Fruit fly (Drosophila melanogaster) whole organism, pupa: ENCODE results near the gene kirre.

ENCODE experiments used
- CG10348 ChIP-seq: fragments of 200-800 bp; sonication (Bioruptor generic); IDR thresholded peaks from 2 replicates; pipeline ENCODE4 v1.3.6; 2022; ENCODE audit warnings: missing biosample characterization, missing genetic modification characterization
- CG32121 ChIP-seq: fragments of 200-800 bp; sonication (Bioruptor generic); IDR thresholded peaks from 2 replicates; pipeline ENCODE4 v1.3.6; 2022; ENCODE audit warnings: missing biosample characterization, missing genetic modification characterization
- fd96Ca ChIP-seq: fragments of 200-800 bp; sonication (Bioruptor generic); IDR thresholded peaks from 3 replicates; pipeline ENCODE4 v1.3.6; 2022; ENCODE audit warnings: missing biosample characterization, missing genetic modification characterization
- gl ChIP-seq: fragments of 200-800 bp; sonication (Bioruptor generic); optimal IDR thresholded peaks from 2 replicates; lab custom pipeline; 2018; ENCODE audit warnings: missing biosample characterization, mild to moderate bottlenecking, missing genetic modification characterization

DNA sequence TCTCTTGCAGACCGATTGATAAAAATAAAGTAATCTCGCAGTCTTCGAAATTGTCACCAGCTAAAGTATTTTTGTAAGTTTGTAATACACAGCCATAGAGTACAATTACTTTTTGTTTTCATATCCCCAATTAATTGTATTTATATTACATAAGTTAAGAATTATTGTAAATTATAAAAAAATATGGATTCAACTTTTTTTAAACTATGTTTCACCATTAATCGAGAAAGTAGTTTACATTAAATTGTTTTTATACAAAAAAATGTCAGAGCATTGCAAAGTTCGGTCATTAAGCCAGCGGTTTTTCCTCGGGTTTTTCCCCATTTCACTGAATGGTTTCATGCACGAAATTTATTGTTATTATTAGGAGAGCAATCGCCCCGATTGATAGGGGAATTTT, 240.1 kb downstream of the kirre start:
- TF ChIP-seq CG10348: no peak
- TF ChIP-seq fd96Ca: no peak
- TF ChIP-seq CG32121: no peak
- TF ChIP-seq gl (tag; lab: Kevin White, UChicago): no peak
